Worm (Caenorhabditis elegans) whole organism, L1 larva: Measurements from ENCODE around the gene ucr-1.
A peak's percentile ranks its signal among the peaks of the same experiment; 100 is the strongest.

ENCODE experiments used
- C04F5.9 ChIP-seq: sonication (generic microtip); optimal IDR thresholded peaks from 2 replicates; lab custom pipeline; 2016; ENCODE audit warnings: missing genetic modification characterization, missing compliant biosample characterization
- C34B4.2 ChIP-seq: sonication (generic microtip); optimal IDR thresholded peaks from 2 replicates; lab custom pipeline; 2017; ENCODE audit warnings: mild to moderate bottlenecking, missing genetic modification characterization, missing compliant biosample characterization
- F16B12.6 ChIP-seq: fragments of 150-350 bp; optimal IDR thresholded peaks from 2 replicates; lab custom pipeline; 2014; ENCODE audit warnings: missing biosample characterization, missing genetic modification characterization
- Y116A8C.19 ChIP-seq: sonication (generic microtip); optimal IDR thresholded peaks from 2 replicates; lab custom pipeline; 2016; ENCODE audit warnings: missing compliant biosample characterization, missing genetic modification characterization, borderline replicate concordance
- aha-1 ChIP-seq: fragments of 150-350 bp; optimal IDR thresholded peaks from 2 replicates; lab custom pipeline; 2014; ENCODE audit warnings: missing biosample characterization, missing genetic modification characterization
- alr-1 ChIP-seq: fragments of 200-800 bp; sonication (Bioruptor generic); optimal IDR thresholded peaks from 2 replicates; lab custom pipeline; 2018; ENCODE audit warnings: borderline replicate concordance, mild to moderate bottlenecking, missing genetic modification characterization, missing compliant biosample characterization
- ama-1 ChIP-seq: fragments of 150-350 bp; optimal IDR thresholded peaks from 2 replicates; lab custom pipeline; 2014
- ceh-63 ChIP-seq: fragments of 200-800 bp; sonication (Bioruptor generic); optimal IDR thresholded peaks from 2 replicates; lab custom pipeline; 2018; ENCODE audit warnings: mild to moderate bottlenecking, missing genetic modification characterization, missing compliant biosample characterization
- ceh-88 ChIP-seq: fragments of 200-800 bp; sonication (Bioruptor generic); IDR thresholded peaks from 2 replicates; pipeline ENCODE4 v1.3.6; 2022; ENCODE audit warnings: missing genetic modification characterization, missing compliant biosample characterization
- ceh-90 ChIP-seq: sonication (generic microtip); optimal IDR thresholded peaks from 2 replicates; lab custom pipeline; 2016; ENCODE audit warnings: missing genetic modification characterization, missing compliant biosample characterization
- ces-1 ChIP-seq: fragments of 150-350 bp; optimal IDR thresholded peaks from 2 replicates; lab custom pipeline; 2014; ENCODE audit warnings: missing biosample characterization, missing genetic modification reagents, missing genetic modification characterization
- dpl-1 ChIP-seq, 3 experiments: fragments of 150-350 bp in 2 of 3; sonication (generic microtip) in 1 of 3; optimal IDR thresholded peaks; 2 replicates each; lab custom pipeline; 2014 to 2017; ENCODE audit warnings: missing biosample characterization in 3 of 3, missing genetic modification characterization in 3 of 3, missing genetic modification reagents in 3 of 3
- dsc-1 ChIP-seq: sonication (generic microtip); optimal IDR thresholded peaks from 2 replicates; lab custom pipeline; 2016; ENCODE audit warnings: mild to moderate bottlenecking, missing genetic modification characterization, missing compliant biosample characterization
- efl-3 ChIP-seq: fragments of 200-800 bp; sonication (Bioruptor generic); optimal IDR thresholded peaks from 2 replicates; lab custom pipeline; 2018; ENCODE audit warnings: mild to moderate bottlenecking, missing genetic modification characterization, missing compliant biosample characterization
- egl-13 ChIP-seq: sonication (generic microtip); optimal IDR thresholded peaks from 2 replicates; lab custom pipeline; 2016; ENCODE audit warnings: missing genotype, missing genetic modification reagents, missing genetic modification characterization, missing compliant biosample characterization
- egl-27 ChIP-seq, 2 experiments: fragments of 150-350 bp in 1 of 2; sonication (generic microtip); optimal IDR thresholded peaks; 3 replicates each; lab custom pipeline; 2017 to 2018; ENCODE audit warnings: missing biosample characterization in 2 of 2, missing genetic modification characterization in 2 of 2, missing genetic modification reagents in 2 of 2
- elt-3 ChIP-seq, 6 experiments: fragments of 150-350 bp in 1 of 6; sonication (generic microtip); optimal IDR thresholded peaks; 2 replicates each; lab custom pipeline; 2017 to 2018; ENCODE audit warnings: missing biosample characterization in 6 of 6, missing genetic modification characterization in 6 of 6, inconsistent platforms in 1 of 6
- fkh-4 ChIP-seq: sonication (generic microtip); optimal IDR thresholded peaks from 2 replicates; lab custom pipeline; 2016; ENCODE audit warnings: missing compliant biosample characterization, missing genetic modification characterization, borderline replicate concordance
- fkh-8 ChIP-seq: sonication (generic microtip); optimal IDR thresholded peaks from 2 replicates; lab custom pipeline; 2016; ENCODE audit warnings: mild to moderate bottlenecking, missing genetic modification characterization, missing compliant biosample characterization
- fos-1 ChIP-seq: fragments of 150-350 bp; optimal IDR thresholded peaks from 2 replicates; lab custom pipeline; 2014; ENCODE audit warnings: missing biosample characterization, missing genetic modification characterization
- grh-1 ChIP-seq: fragments of 200-800 bp; sonication (Bioruptor generic); IDR thresholded peaks from 2 replicates; pipeline ENCODE4 v1.3.6; 2022; ENCODE audit warnings: missing genetic modification reagents, missing genetic modification characterization, missing compliant biosample characterization
- hlh-17 ChIP-seq: fragments of 200-800 bp; sonication (Bioruptor generic); optimal IDR thresholded peaks from 2 replicates; lab custom pipeline; 2018; ENCODE audit warnings: missing genetic modification characterization, mild to moderate bottlenecking, missing compliant biosample characterization, moderate library complexity, borderline replicate concordance
- irx-1 ChIP-seq: sonication (generic microtip); optimal IDR thresholded peaks from 2 replicates; lab custom pipeline; 2016; ENCODE audit warnings: missing genetic modification characterization, missing compliant biosample characterization
- isw-1 ChIP-seq: fragments of 200-800 bp; sonication (Bioruptor generic); IDR thresholded peaks from 2 replicates; pipeline ENCODE4 v1.3.6; 2022; ENCODE audit warnings: missing genetic modification characterization, missing compliant biosample characterization
- jun-1 ChIP-seq: fragments of 150-350 bp; optimal IDR thresholded peaks from 2 replicates; lab custom pipeline; 2014; ENCODE audit warnings: missing biosample characterization, missing genetic modification reagents, missing genetic modification characterization
- lin-13 ChIP-seq: fragments of 150-350 bp; optimal IDR thresholded peaks from 2 replicates; lab custom pipeline; 2014; ENCODE audit warnings: missing biosample characterization, missing genetic modification reagents, missing genetic modification characterization
- lin-14 ChIP-seq: fragments of 200-800 bp; sonication (Bioruptor generic); optimal IDR thresholded peaks from 2 replicates; lab custom pipeline; 2018; ENCODE audit warnings: mild to moderate bottlenecking, missing genetic modification characterization, moderate library complexity, missing compliant biosample characterization
- lin-35 ChIP-seq, 2 experiments: fragments of 150-350 bp; optimal IDR thresholded peaks; 2 replicates each; lab custom pipeline; 2014; ENCODE audit warnings: missing biosample characterization in 2 of 2, missing genetic modification characterization in 2 of 2, missing genetic modification reagents in 2 of 2
- lsy-2 ChIP-seq, 2 experiments: fragments of 150-350 bp; optimal IDR thresholded peaks; 2 replicates each; lab custom pipeline; 2014; ENCODE audit warnings: missing biosample characterization in 2 of 2, missing genetic modification characterization in 2 of 2
- mab-9 ChIP-seq: fragments of 200-800 bp; sonication (Bioruptor generic); IDR thresholded peaks from 2 replicates; pipeline ENCODE4 v1.3.6; 2022; ENCODE audit warnings: missing genetic modification reagents, missing genetic modification characterization, missing compliant biosample characterization
- mdl-1 ChIP-seq, 2 experiments: fragments of 150-350 bp; optimal IDR thresholded peaks; 2 replicates each; lab custom pipeline; 2014 to 2017; ENCODE audit warnings: missing biosample characterization in 2 of 2, missing genetic modification characterization in 2 of 2, inconsistent platforms in 1 of 2
- nhr-11 ChIP-seq: fragments of 150-350 bp; optimal IDR thresholded peaks from 2 replicates; lab custom pipeline; 2014; ENCODE audit warnings: missing biosample characterization, missing genetic modification characterization
- nhr-19 ChIP-seq: fragments of 200-800 bp; sonication (Bioruptor generic); conservative IDR thresholded peaks from 2 replicates; pipeline ENCODE4 v1.3.6; 2022; ENCODE audit warnings: missing genetic modification characterization, missing compliant biosample characterization
- nhr-20 ChIP-seq: sonication (generic microtip); optimal IDR thresholded peaks from 2 replicates; lab custom pipeline; 2016; ENCODE audit warnings: mild to moderate bottlenecking, missing genetic modification characterization, missing compliant biosample characterization
- nhr-237 ChIP-seq: fragments of 150-350 bp; optimal IDR thresholded peaks from 2 replicates; lab custom pipeline; 2014; ENCODE audit warnings: missing biosample characterization, missing genetic modification characterization
- nhr-71 ChIP-seq: sonication (generic microtip); optimal IDR thresholded peaks from 2 replicates; lab custom pipeline; 2016; ENCODE audit warnings: mild to moderate bottlenecking, missing genetic modification characterization, moderate library complexity, missing compliant biosample characterization
- nhr-76 ChIP-seq: sonication (generic microtip); optimal IDR thresholded peaks from 2 replicates; lab custom pipeline; 2017; ENCODE audit warnings: missing biosample characterization, missing genetic modification characterization
- nhr-77 ChIP-seq: fragments of 150-350 bp; optimal IDR thresholded peaks from 2 replicates; lab custom pipeline; 2014; ENCODE audit warnings: missing biosample characterization, missing genetic modification characterization
- nhr-84 ChIP-seq: sonication (generic microtip); optimal IDR thresholded peaks from 2 replicates; lab custom pipeline; 2017; ENCODE audit warnings: missing biosample characterization, missing genetic modification characterization
- nhr-85 ChIP-seq: sonication (generic microtip); peaks from one replicate; lab custom pipeline; 2016; ENCODE audit warnings: missing genetic modification characterization, inconsistent platforms, missing compliant biosample characterization
- pag-3 ChIP-seq: sonication (generic microtip); optimal IDR thresholded peaks from 2 replicates; lab custom pipeline; 2017; ENCODE audit warnings: missing genetic modification characterization, mild to moderate bottlenecking, missing compliant biosample characterization, antibody characterized with exemption, borderline replicate concordance; ENCODE audit not compliant: insufficient read depth
- pqm-1 ChIP-seq: sonication (generic microtip); optimal IDR thresholded peaks from 3 replicates; lab custom pipeline; 2017; ENCODE audit warnings: missing biosample characterization, missing genetic modification characterization
- rnt-1 ChIP-seq: sonication (generic microtip); optimal IDR thresholded peaks from 2 replicates; lab custom pipeline; 2016; ENCODE audit warnings: mild to moderate bottlenecking, missing genetic modification characterization, moderate library complexity, missing compliant biosample characterization
- skn-1 ChIP-seq: fragments of 150-350 bp; optimal IDR thresholded peaks from 2 replicates; lab custom pipeline; 2014; ENCODE audit warnings: missing biosample characterization, missing genetic modification characterization
- sox-4 ChIP-seq: sonication (generic microtip); optimal IDR thresholded peaks from 2 replicates; lab custom pipeline; 2016; ENCODE audit warnings: missing genetic modification characterization, missing compliant biosample characterization
- sptf-1 ChIP-seq: fragments of 150-350 bp; optimal IDR thresholded peaks from 2 replicates; lab custom pipeline; 2014; ENCODE audit warnings: missing biosample characterization, missing genetic modification characterization
- swsn-7 ChIP-seq: sonication (generic microtip); optimal IDR thresholded peaks from 2 replicates; lab custom pipeline; 2016; ENCODE audit warnings: missing genetic modification characterization, missing compliant biosample characterization
- tbx-2 ChIP-seq: sonication (generic microtip); optimal IDR thresholded peaks from 2 replicates; lab custom pipeline; 2016; ENCODE audit warnings: missing genetic modification characterization, missing compliant biosample characterization
- tlp-1 ChIP-seq: fragments of 150-350 bp; optimal IDR thresholded peaks from 2 replicates; lab custom pipeline; 2014; ENCODE audit warnings: missing biosample characterization, missing genetic modification characterization
- unc-86 ChIP-seq: sonication (generic microtip); optimal IDR thresholded peaks from 2 replicates; lab custom pipeline; 2016; ENCODE audit warnings: missing genetic modification characterization, missing compliant biosample characterization
- zip-4 ChIP-seq: fragments of 200-800 bp; sonication (Bioruptor generic); optimal IDR thresholded peaks from 2 replicates; lab custom pipeline; 2018; ENCODE audit warnings: mild to moderate bottlenecking, missing genetic modification characterization, moderate library complexity, missing compliant biosample characterization
- ztf-11 ChIP-seq, 2 experiments: sonication (generic microtip); optimal IDR thresholded peaks; 2 replicates each; lab custom pipeline; 2016 to 2017; ENCODE audit warnings: missing genetic modification characterization in 2 of 2, missing biosample characterization in 1 of 2, missing compliant biosample characterization in 1 of 2

Gene ucr-1

DNA sequence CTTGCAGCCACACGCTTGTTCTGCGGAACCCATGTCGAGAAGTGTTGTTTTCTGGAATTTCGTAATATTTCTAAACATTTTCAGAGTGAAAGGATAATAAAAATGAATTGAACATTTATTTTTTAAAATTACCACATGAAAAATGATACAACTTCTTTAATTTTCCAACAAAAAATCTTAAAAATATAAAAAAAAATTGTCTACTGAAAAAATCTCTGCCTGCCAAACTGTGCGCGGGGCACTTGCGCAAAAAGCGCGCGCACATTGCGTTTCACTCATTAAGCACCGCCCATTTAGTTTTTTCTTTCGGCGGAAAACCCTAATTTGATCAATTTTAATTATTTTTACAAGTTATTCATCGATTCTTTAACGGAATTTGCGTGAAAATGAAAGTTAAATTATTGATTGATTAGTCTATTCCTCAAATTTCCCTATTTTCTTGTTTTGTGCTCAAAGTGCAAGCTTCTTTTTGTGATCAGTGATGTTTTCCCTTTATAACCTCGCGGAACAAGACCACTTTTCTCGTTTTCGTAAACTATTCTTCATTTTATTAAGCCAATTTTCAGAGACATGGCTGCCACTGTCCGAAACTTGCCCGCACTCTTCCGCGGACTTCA, 36.9 kb upstream of the ucr-1 start, which contains the start of the genes nmad-1 and hach-1 (continued):
- peak; percentile 83 for TF ChIP-seq rnt-1
- TF ChIP-seq lin-14 (GFP tag; lab: Kevin White, UChicago): peak; percentile 81
- peak; percentile 24 for TF ChIP-seq F16B12.6 (tag; lab: Kevin White, UChicago)
- peak in 1 of 2 experiments; percentile 43 for TF ChIP-seq mdl-1 (tag; optimal IDR thresholded peaks at IDR 0.05; lab: Kevin White, UChicago)
- peak; percentile 70 for TF ChIP-seq egl-13 (tag; lab: Kevin White, UChicago)
- TF ChIP-seq C34B4.2 (tag; lab: Kevin White, UChicago): no peak
- TF ChIP-seq tbx-2 (tag; lab: Kevin White, UChicago): peak; percentile 72
- no peak for TF ChIP-seq egl-27 (tag; optimal IDR thresholded peaks at IDR 0.05; lab: Kevin White, UChicago)
- peak in 1 of 2 experiments; percentile 76 for TF ChIP-seq ztf-11 (tag; optimal IDR thresholded peaks at IDR 0.05; lab: Kevin White, UChicago)
- no peak for TF ChIP-seq nhr-77 (tag; lab: Kevin White, UChicago)
- no peak for TF ChIP-seq ces-1 (GFP tag; lab: Kevin White, UChicago)
- TF ChIP-seq nhr-76 (tag; lab: Kevin White, UChicago): no peak
- TF ChIP-seq fos-1 (tag; lab: Kevin White, UChicago): no peak
- no peak for TF ChIP-seq Y116A8C.19 (tag; lab: Kevin White, UChicago)
- peak; percentile 38 for TF ChIP-seq lin-13 (GFP tag; lab: Kevin White, UChicago)
- TF ChIP-seq dsc-1: peak; percentile 90
- peak; percentile 52 for TF ChIP-seq skn-1 (tag; lab: Kevin White, UChicago)
- peak; percentile 56 for TF ChIP-seq irx-1 (tag; lab: Kevin White, UChicago)
- peak; percentile 59 for TF ChIP-seq sox-4 (tag; lab: Kevin White, UChicago)
- peak; percentile 52; the same call in 1 of the 2 replicates for TF ChIP-seq grh-1 (GFP tag; lab: Robert Waterston, UW)
- TF ChIP-seq swsn-7: peak; percentile 84
- no peak for TF ChIP-seq efl-3
- peak; percentile 27 for TF ChIP-seq C04F5.9
- no peak; the same call in 1 of the 2 replicates for TF ChIP-seq ceh-88 (GFP tag; lab: Robert Waterston, UW)
- peak; percentile 44 to 64 for TF ChIP-seq lin-35 (GFP tag; optimal IDR thresholded peaks at IDR 0.05; lab: Kevin White, UChicago)
- TF ChIP-seq nhr-84: no peak
- TF ChIP-seq nhr-237: no peak
- no peak for TF ChIP-seq mab-9 (GFP tag; lab: Robert Waterston, UW)
- TF ChIP-seq lsy-2 (tag; optimal IDR thresholded peaks at IDR 0.05; lab: Kevin White, UChicago): peak; percentile 69 to 73
- TF ChIP-seq fkh-8: peak; percentile 23
- no peak for TF ChIP-seq ceh-90 (tag; lab: Kevin White, UChicago)
- no peak for TF ChIP-seq pqm-1 (tag; lab: Kevin White, UChicago)
- no peak for TF ChIP-seq jun-1 (tag; lab: Kevin White, UChicago)
- no peak for TF ChIP-seq pag-3 (tag; lab: Kevin White, UChicago)
- no peak for TF ChIP-seq ama-1 (lab: Kevin White, UChicago)
- peak; percentile 58 for TF ChIP-seq zip-4
- TF ChIP-seq unc-86 (tag; lab: Kevin White, UChicago): peak; percentile 68
- TF ChIP-seq hlh-17 (GFP tag; lab: Kevin White, UChicago): no peak
- TF ChIP-seq alr-1: no peak
- TF ChIP-seq elt-3 (tag; optimal IDR thresholded peaks at IDR 0.05; lab: Kevin White, UChicago): peak in 1 of 6 experiments; percentile 61
- TF ChIP-seq nhr-19: peak; percentile 85
- TF ChIP-seq ceh-63: no peak
- TF ChIP-seq nhr-11 (tag; lab: Kevin White, UChicago): no peak
- TF ChIP-seq aha-1 (tag; lab: Kevin White, UChicago): no peak
- peak; percentile 17 for TF ChIP-seq fkh-4
- TF ChIP-seq isw-1: peak; percentile 53; the same call in 1 of the 2 replicates
- TF ChIP-seq dpl-1 (GFP tag; optimal IDR thresholded peaks at IDR 0.05; lab: Kevin White, UChicago): peak; percentile 50 to 67 (median 58)
- no peak for TF ChIP-seq sptf-1 (tag; lab: Kevin White, UChicago)
- peak; percentile 89 for TF ChIP-seq nhr-85 (tag; lab: Kevin White, UChicago)
- TF ChIP-seq nhr-20: peak; percentile 90
- TF ChIP-seq nhr-71 (tag; lab: Kevin White, UChicago): peak; percentile 87
- TF ChIP-seq tlp-1 (tag; lab: Kevin White, UChicago): no peak
